Fruit fly (Drosophila melanogaster) whole organism, wandering third instar larva: ENCODE measurements around the gene CG33511.

ENCODE experiments used
- Abd-B ChIP-seq: fragments of >200 bp; optimal IDR thresholded peaks from 2 replicates; lab custom pipeline; 2017; ENCODE audit warnings: missing biosample characterization, missing genetic modification characterization
- CG32264 ChIP-seq: fragments of 200-800 bp; sonication (Bioruptor generic); optimal IDR thresholded peaks from 2 replicates; lab custom pipeline; 2016; ENCODE audit warnings: missing biosample characterization, missing genetic modification characterization
- CG9705 ChIP-seq: fragments of 200-800 bp; sonication (Bioruptor generic); optimal IDR thresholded peaks from 2 replicates; lab custom pipeline; 2018; ENCODE audit warnings: missing biosample characterization, mild to moderate bottlenecking, missing genetic modification characterization
- CrebA ChIP-seq: fragments of 200-800 bp; sonication (Bioruptor generic); optimal IDR thresholded peaks from 2 replicates; lab custom pipeline; 2016; ENCODE audit warnings: missing biosample characterization, mild to moderate bottlenecking, missing genetic modification characterization, borderline replicate concordance
- Dfd ChIP-seq: fragments of >200 bp; optimal IDR thresholded peaks from 2 replicates; lab custom pipeline; 2017; ENCODE audit warnings: missing biosample characterization, missing genetic modification characterization
- Hnf4 ChIP-seq: fragments of 200-800 bp; sonication (Bioruptor generic); optimal IDR thresholded peaks from 2 replicates; lab custom pipeline; 2016; ENCODE audit warnings: missing biosample characterization, mild to moderate bottlenecking, missing genetic modification characterization
- Hr78 ChIP-seq: fragments of >200 bp; optimal IDR thresholded peaks from 2 replicates; lab custom pipeline; 2017; ENCODE audit warnings: missing biosample characterization, missing genetic modification characterization
- Hr83 ChIP-seq: fragments of 200-300 bp; sonication (Bioruptor generic); optimal IDR thresholded peaks from 2 replicates; lab custom pipeline; 2016; ENCODE audit warnings: missing biosample characterization, mild to moderate bottlenecking, missing genetic modification characterization, moderate library complexity; ENCODE audit not compliant: poor library complexity, severe bottlenecking
- Jra ChIP-seq: sonication (Bioruptor generic); optimal IDR thresholded peaks from 2 replicates; lab custom pipeline; 2016; ENCODE audit warnings: missing biosample characterization, missing genetic modification characterization
- Mio ChIP-seq: sonication (Bioruptor generic); optimal IDR thresholded peaks from 2 replicates; lab custom pipeline; 2016; ENCODE audit warnings: missing biosample characterization, missing genetic modification characterization
- Myc ChIP-seq: fragments of >200 bp; optimal IDR thresholded peaks from 2 replicates; lab custom pipeline; 2017
- N ChIP-seq: fragments of >200 bp; optimal IDR thresholded peaks from 2 replicates; lab custom pipeline; 2018; ENCODE audit warnings: missing biosample characterization, missing external identifiers, missing genetic modification characterization
- Rel ChIP-seq, 2 experiments: fragments of 200-800 bp; sonication (Bioruptor generic) in 1 of 2; optimal IDR thresholded peaks; 2 replicates in 1 of 2; 3 replicates in 1 of 2; lab custom pipeline; 2016 to 2019; ENCODE audit warnings: mild to moderate bottlenecking in 2 of 2, missing biosample characterization in 2 of 2, missing genetic modification characterization in 2 of 2, moderate library complexity in 1 of 2
- Sp1 ChIP-seq: fragments of 200-800 bp; sonication (Bioruptor generic); optimal IDR thresholded peaks from 3 replicates; lab custom pipeline; 2019; ENCODE audit warnings: missing biosample characterization, mild to moderate bottlenecking, missing genetic modification characterization, moderate library complexity
- Vsx2 ChIP-seq: fragments of 200-300, 225-300 bp; sonication (Bioruptor generic); optimal IDR thresholded peaks from 2 replicates; lab custom pipeline; 2018; ENCODE audit warnings: missing biosample characterization, missing genetic modification characterization; ENCODE audit not compliant: partially characterized antibody
- br ChIP-seq: fragments of 200-800 bp; sonication (Bioruptor generic); optimal IDR thresholded peaks from 2 replicates; lab custom pipeline; 2016; ENCODE audit warnings: missing biosample characterization, missing genetic modification characterization
- brk ChIP-seq: fragments of 200-800 bp; sonication (Bioruptor generic); optimal IDR thresholded peaks from 2 replicates; lab custom pipeline; 2016; ENCODE audit warnings: missing biosample characterization, mild to moderate bottlenecking, missing genetic modification characterization
- dmrt93B ChIP-seq: fragments of 200-800 bp; sonication (Bioruptor generic); optimal IDR thresholded peaks from 2 replicates; lab custom pipeline; 2018; ENCODE audit warnings: missing biosample characterization, mild to moderate bottlenecking, missing genetic modification characterization
- dsf ChIP-seq: sonication (Bioruptor generic); optimal IDR thresholded peaks from 2 replicates; lab custom pipeline; 2016; ENCODE audit warnings: missing biosample characterization, missing genetic modification characterization, borderline replicate concordance
- ey ChIP-seq: fragments of 200-800 bp; sonication (Bioruptor generic); optimal IDR thresholded peaks from 2 replicates; lab custom pipeline; 2016; ENCODE audit warnings: missing biosample characterization, missing genetic modification characterization
- foxo ChIP-seq, 2 experiments: fragments of 200-800 bp; sonication (Bioruptor generic); optimal IDR thresholded peaks; 2 replicates in 1 of 2; 3 replicates in 1 of 2; lab custom pipeline; 2016 to 2017; ENCODE audit warnings: missing biosample characterization in 2 of 2, missing genetic modification characterization in 2 of 2
- fru ChIP-seq: fragments of 200-800 bp; sonication (Bioruptor generic); optimal IDR thresholded peaks from 3 replicates; lab custom pipeline; 2016; ENCODE audit warnings: missing biosample characterization, mild to moderate bottlenecking, missing genetic modification characterization
- h ChIP-seq: fragments of 200-800 bp; sonication (Bioruptor generic); optimal IDR thresholded peaks from 3 replicates; lab custom pipeline; 2016; ENCODE audit warnings: missing biosample characterization, mild to moderate bottlenecking, missing genetic modification characterization
- jim ChIP-seq: fragments of 175-275, 200-325 bp; sonication (Bioruptor generic); optimal IDR thresholded peaks from 2 replicates; lab custom pipeline; 2016; ENCODE audit warnings: missing biosample characterization, mild to moderate bottlenecking, missing genetic modification characterization
- lola ChIP-seq: fragments of >200 bp; optimal IDR thresholded peaks from 2 replicates; lab custom pipeline; 2017; ENCODE audit warnings: missing biosample characterization, missing genetic modification characterization
- pan ChIP-seq: fragments of >200 bp; optimal IDR thresholded peaks from 2 replicates; lab custom pipeline; 2017
- psq ChIP-seq: fragments of 200-800 bp; sonication (Bioruptor generic); optimal IDR thresholded peaks from 3 replicates; lab custom pipeline; 2017; ENCODE audit warnings: missing biosample characterization, mild to moderate bottlenecking, missing genetic modification characterization, moderate library complexity
- rgr ChIP-seq: fragments of 200-800 bp; sonication (Bioruptor generic); optimal IDR thresholded peaks from 3 replicates; lab custom pipeline; 2016; ENCODE audit warnings: missing biosample characterization, mild to moderate bottlenecking, missing genetic modification characterization
- sv ChIP-seq: fragments of 200-800 bp; sonication (Bioruptor generic); optimal IDR thresholded peaks from 3 replicates; lab custom pipeline; 2016; ENCODE audit warnings: missing biosample characterization, missing genetic modification characterization
- tai ChIP-seq: sonication (Bioruptor generic); optimal IDR thresholded peaks from 2 replicates; lab custom pipeline; 2016; ENCODE audit warnings: missing biosample characterization, missing genetic modification characterization
- usp ChIP-seq: fragments of >200 bp; optimal IDR thresholded peaks from 2 replicates; lab custom pipeline; 2017; ENCODE audit warnings: missing biosample characterization, missing genetic modification characterization
- woc ChIP-seq: sonication (Bioruptor generic); optimal IDR thresholded peaks from 2 replicates; lab custom pipeline; 2016; ENCODE audit warnings: missing biosample characterization, mild to moderate bottlenecking, missing genetic modification characterization

The CG33511 gene

dm6 chr2L:21071435-21071834 is 10.9 kb downstream of the CG33511 start, which contains the start of gene CG9265:
Gene CG9265, minus strand, starts transcription at chr2L:21071502.
- TF ChIP-seq brk (GFP tag; lab: Kevin White, UChicago): no peak
- TF ChIP-seq Vsx2 (GFP tag; lab: Kevin White, UChicago): no peak
- TF ChIP-seq Hr83 (GFP tag; lab: Kevin White, UChicago): peak; percentile 23
- peak; percentile 9 for TF ChIP-seq woc
- TF ChIP-seq Hnf4 (GFP tag; lab: Kevin White, UChicago): no peak
- TF ChIP-seq rgr (GFP tag; lab: Kevin White, UChicago): peak; percentile 18

DNA sequence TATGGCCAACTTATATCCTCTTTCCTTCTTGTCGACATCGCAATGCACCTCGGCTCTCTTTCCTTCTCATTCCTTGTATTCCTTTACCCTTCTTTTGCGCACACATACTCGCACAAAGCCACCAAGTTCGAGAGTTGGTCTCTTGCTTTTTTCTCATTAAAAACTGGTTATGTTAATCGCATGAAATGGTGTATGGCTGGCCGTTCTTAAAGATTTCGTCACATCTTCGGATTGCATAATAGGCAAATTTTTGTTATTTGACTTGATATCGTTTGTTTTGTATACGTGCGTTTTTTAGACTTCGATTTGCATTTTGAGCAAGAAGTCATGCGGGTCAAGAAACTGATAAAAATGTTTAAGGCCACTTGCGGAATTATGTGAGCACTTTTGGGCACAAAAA is 11.5 kb downstream of the CG33511 start:
- TF ChIP-seq sv (no peak), rgr (GFP tag; lab: Kevin White, UChicago) (no peak), tai (GFP tag; lab: Kevin White, UChicago) (no peak), Vsx2 (GFP tag; lab: Kevin White, UChicago) (peak; percentile 7)

- TF ChIP-seq sv (no peak), Abd-B (no peak), Sp1 (no peak), psq (no peak), CG32264 (GFP tag; lab: Kevin White, UChicago) (no peak), Jra (GFP tag; lab: Kevin White, UChicago) (no peak), CrebA (GFP tag; lab: Kevin White, UChicago) (no peak), Myc (lab: Kevin White, UChicago) (no peak), brk (GFP tag; lab: Kevin White, UChicago) (no peak), br (GFP tag; lab: Kevin White, UChicago) (no peak), N (GFP tag; lab: Kevin White, UChicago) (no peak), ey (no peak), Vsx2 (GFP tag; lab: Kevin White, UChicago) (no peak), fru (no peak), lola (GFP tag; lab: Kevin White, UChicago) (no peak), Hnf4 (GFP tag; lab: Kevin White, UChicago) (no peak), pan (lab: Kevin White, UChicago) (no peak), Hr83 (GFP tag; lab: Kevin White, UChicago) (no peak), Mio (GFP tag; lab: Kevin White, UChicago) (no peak), rgr (GFP tag; lab: Kevin White, UChicago) (no peak)
- TF ChIP-seq, all 38 proteins: peak for 0
These were observed 12.5 kb downstream of the CG33511 start for dm6 chr2L:21069776-21070175.

DNA sequence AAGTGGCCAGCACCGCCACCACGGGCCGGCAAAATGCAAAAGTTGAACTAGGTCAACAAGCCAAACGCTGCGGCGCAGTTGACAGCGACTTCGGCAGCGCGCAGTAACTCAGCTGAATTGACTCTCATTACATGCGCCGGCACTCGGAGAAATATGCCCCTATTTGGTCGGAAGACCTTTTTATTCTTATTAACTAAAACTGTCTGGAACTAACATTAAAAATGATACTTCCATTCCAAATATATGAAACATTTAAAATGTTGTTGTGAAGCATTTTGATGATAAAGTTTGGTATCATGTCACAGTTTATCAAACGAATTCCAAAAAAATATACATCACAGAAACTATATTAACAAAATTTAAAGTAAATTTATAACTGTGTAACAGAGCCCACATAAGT is 15.2 kb downstream of the CG33511 start:
- TF ChIP-seq dsf (GFP tag; lab: Kevin White, UChicago) (no peak), dmrt93B (GFP tag; lab: Kevin White, UChicago) (no peak), Hr83 (GFP tag; lab: Kevin White, UChicago) (no peak), foxo (GFP tag; optimal IDR thresholded peaks at IDR 0.05; lab: Kevin White, UChicago) (no peak), pan (lab: Kevin White, UChicago) (no peak), CG9705 (no peak), tai (GFP tag; lab: Kevin White, UChicago) (no peak), CrebA (GFP tag; lab: Kevin White, UChicago) (no peak), Vsx2 (GFP tag; lab: Kevin White, UChicago) (no peak), usp (GFP tag; lab: Kevin White, UChicago) (no peak)

DNA sequence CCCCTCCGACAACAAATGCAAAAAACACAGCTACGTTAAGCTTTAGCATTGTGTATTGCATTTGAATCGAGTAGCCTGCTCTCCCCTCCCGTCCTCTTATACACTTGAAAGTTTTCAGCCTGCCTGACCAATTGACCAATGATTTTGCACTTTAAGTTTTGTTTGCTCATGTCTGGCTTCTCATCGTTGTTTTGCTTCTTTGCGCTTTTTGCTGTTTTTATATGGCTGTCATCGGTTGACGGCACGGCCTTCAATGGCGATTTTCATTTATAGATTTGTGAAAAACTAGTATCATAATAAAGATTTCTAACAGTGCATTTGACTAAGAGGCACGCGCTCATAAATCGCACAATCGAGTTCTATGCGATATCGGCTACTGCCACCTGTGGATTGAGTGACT is 16.4 kb downstream of the CG33511 start:
- no peak for TF ChIP-seq Jra (GFP tag; lab: Kevin White, UChicago)
- no peak for TF ChIP-seq ey
- TF ChIP-seq brk (GFP tag; lab: Kevin White, UChicago): no peak
- TF ChIP-seq Abd-B: no peak
- no peak for TF ChIP-seq Hr83 (GFP tag; lab: Kevin White, UChicago)
- TF ChIP-seq jim (GFP tag; lab: Kevin White, UChicago): no peak
- TF ChIP-seq Rel (GFP tag; optimal IDR thresholded peaks at IDR 0.05; lab: Kevin White, UChicago): no peak
- no peak for TF ChIP-seq Rel (tag; optimal IDR thresholded peaks at IDR 0.05; lab: Kevin White, UChicago)
- no peak for TF ChIP-seq Sp1
- TF ChIP-seq CG9705: no peak
- no peak for TF ChIP-seq lola (GFP tag; lab: Kevin White, UChicago)
- no peak for TF ChIP-seq Hnf4 (GFP tag; lab: Kevin White, UChicago)
- TF ChIP-seq h (GFP tag; lab: Kevin White, UChicago): no peak
- no peak for TF ChIP-seq rgr (GFP tag; lab: Kevin White, UChicago)
- no peak for TF ChIP-seq Dfd
- no peak for TF ChIP-seq Hr78
- TF ChIP-seq usp (GFP tag; lab: Kevin White, UChicago): no peak
- TF ChIP-seq psq: no peak
- TF ChIP-seq Vsx2 (GFP tag; lab: Kevin White, UChicago): no peak
- TF ChIP-seq, all 38 proteins: peak for 0
